Fruit fly (Drosophila melanogaster) whole organism, adult: ENCODE results near the gene plh.

ENCODE experiments used
- CG11617 ChIP-seq: fragments of 200-800 bp; sonication (Bioruptor generic); optimal IDR thresholded peaks from 2 replicates; lab custom pipeline; 2017; ENCODE audit warnings: mild to moderate bottlenecking, missing biosample characterization, missing genetic modification reagents, missing genetic modification characterization
- CG12768 ChIP-seq: fragments of 200-800 bp; sonication (Bioruptor generic); optimal IDR thresholded peaks from 2 replicates; lab custom pipeline; 2017; ENCODE audit warnings: missing biosample characterization, missing genetic modification characterization, mild to moderate bottlenecking, moderate library complexity, missing genetic modification reagents
- CG14711 ChIP-seq: fragments of 200-800 bp; sonication (Bioruptor generic); optimal IDR thresholded peaks from 2 replicates; lab custom pipeline; 2018; ENCODE audit warnings: missing biosample characterization, mild to moderate bottlenecking, missing genetic modification characterization, moderate library complexity
- CG1620 ChIP-seq: fragments of 200-800 bp; sonication (Bioruptor generic); optimal IDR thresholded peaks from 2 replicates; lab custom pipeline; 2016; ENCODE audit warnings: missing biosample characterization, missing genetic modification characterization
- CG33017 ChIP-seq: fragments of 200-800 bp; sonication (Bioruptor generic); optimal IDR thresholded peaks from 2 replicates; lab custom pipeline; 2018; ENCODE audit warnings: missing biosample characterization, mild to moderate bottlenecking, missing genetic modification characterization, moderate library complexity
- CG5204 ChIP-seq: fragments of 200-800 bp; sonication (Bioruptor generic); optimal IDR thresholded peaks from 2 replicates; lab custom pipeline; 2016; ENCODE audit warnings: missing biosample characterization, missing genetic modification characterization
- CG7045 ChIP-seq: fragments of 200-800 bp; sonication (Bioruptor generic); optimal IDR thresholded peaks from 2 replicates; lab custom pipeline; 2017; ENCODE audit warnings: missing biosample characterization, mild to moderate bottlenecking, missing genetic modification characterization
- CG7101 ChIP-seq: fragments of 200-800 bp; sonication (Bioruptor generic); optimal IDR thresholded peaks from 2 replicates; lab custom pipeline; 2018; ENCODE audit warnings: missing biosample characterization, mild to moderate bottlenecking, missing genetic modification characterization, moderate library complexity
- Clk ChIP-seq: fragments of 200-800 bp; sonication (Bioruptor generic); optimal IDR thresholded peaks from 2 replicates; lab custom pipeline; 2017; ENCODE audit warnings: missing biosample characterization, missing genetic modification characterization
- Crg-1 ChIP-seq: fragments of 200-800 bp; sonication (Bioruptor generic); optimal IDR thresholded peaks from 2 replicates; lab custom pipeline; 2016; ENCODE audit warnings: missing biosample characterization, missing genetic modification characterization
- Hr96 ChIP-seq: fragments of 200-800 bp; sonication (Bioruptor generic); optimal IDR thresholded peaks from 2 replicates; lab custom pipeline; 2016; ENCODE audit warnings: missing biosample characterization, missing genetic modification characterization
- Mnt ChIP-seq: fragments of 200-800 bp; sonication (Bioruptor generic); optimal IDR thresholded peaks from 2 replicates; lab custom pipeline; 2016; ENCODE audit warnings: missing biosample characterization, mild to moderate bottlenecking, missing genetic modification characterization
- bab1 ChIP-seq: fragments of 200-800 bp; sonication (Bioruptor generic); optimal IDR thresholded peaks from 3 replicates; lab custom pipeline; 2019; ENCODE audit warnings: missing biosample characterization, mild to moderate bottlenecking, missing genetic modification characterization, moderate library complexity
- cic ChIP-seq: fragments of 200-800 bp; sonication (Bioruptor generic); optimal IDR thresholded peaks from 2 replicates; lab custom pipeline; 2017; ENCODE audit warnings: missing biosample characterization, mild to moderate bottlenecking, missing genetic modification characterization, moderate library complexity
- cnc ChIP-seq, 2 experiments: fragments of >200 bp; optimal IDR thresholded peaks; 2 replicates each; lab custom pipeline; 2017
- kay ChIP-seq: fragments of 200-800 bp; sonication (Bioruptor generic); peaks from one replicate; lab custom pipeline; 2016; ENCODE audit warnings: missing biosample characterization, missing genetic modification characterization, borderline replicate concordance
- ovo ChIP-seq: fragments of 200-800 bp; sonication (Bioruptor generic); optimal IDR thresholded peaks from 2 replicates; lab custom pipeline; 2016; ENCODE audit warnings: missing biosample characterization, missing genetic modification characterization
- pad ChIP-seq: fragments of 200-800 bp; sonication (Bioruptor generic); optimal IDR thresholded peaks from 3 replicates; lab custom pipeline; 2017; ENCODE audit warnings: missing biosample characterization, missing genetic modification characterization, mild to moderate bottlenecking, moderate library complexity, missing genetic modification reagents
- tj ChIP-seq: fragments of 200-800 bp; sonication (Bioruptor generic); optimal IDR thresholded peaks from 3 replicates; lab custom pipeline; 2017; ENCODE audit warnings: missing biosample characterization, mild to moderate bottlenecking, missing genetic modification characterization, moderate library complexity
- toe ChIP-seq: fragments of 200-800 bp; sonication (Bioruptor generic); optimal IDR thresholded peaks from 2 replicates; lab custom pipeline; 2016; ENCODE audit warnings: missing biosample characterization, missing genetic modification characterization

plh gene

dm6 chr3R:5040321-5040720, 29.5 kb upstream of the plh start:
- TF ChIP-seq ovo: no peak
- TF ChIP-seq Crg-1 (GFP tag; lab: Kevin White, UChicago): no peak
- no peak for TF ChIP-seq CG1620
- no peak for TF ChIP-seq CG5204 (GFP tag; lab: Kevin White, UChicago)
- no peak for TF ChIP-seq Clk (GFP tag; lab: Kevin White, UChicago)
- TF ChIP-seq CG14711 (tag; lab: Kevin White, UChicago): no peak
- TF ChIP-seq CG12768 (GFP tag; lab: Kevin White, UChicago): no peak
- no peak for TF ChIP-seq tj (GFP tag; lab: Kevin White, UChicago)

dm6 chr3R:5038652-5039458, 28.0 kb upstream of the plh start:
- TF ChIP-seq Crg-1 (GFP tag; lab: Kevin White, UChicago) (no peak), Clk (GFP tag; lab: Kevin White, UChicago) (no peak), bab1 (no peak), cic (GFP tag; lab: Kevin White, UChicago) (no peak), tj (GFP tag; lab: Kevin White, UChicago) (no peak), cnc (optimal IDR thresholded peaks at IDR 0.05; lab: Kevin White, UChicago) (no peak), CG1620 (no peak), Hr96 (GFP tag; lab: Kevin White, UChicago) (no peak), ovo (no peak), Mnt (GFP tag; lab: Kevin White, UChicago) (no peak), CG7045 (no peak), CG12768 (GFP tag; lab: Kevin White, UChicago) (no peak)

dm6 chr3R:5037532-5037931, 26.7 kb upstream of the plh start:
- TF ChIP-seq pad (GFP tag; lab: Kevin White, UChicago) (no peak), cic (GFP tag; lab: Kevin White, UChicago) (no peak), cnc (optimal IDR thresholded peaks at IDR 0.05; lab: Kevin White, UChicago) (no peak), kay (GFP tag; lab: Kevin White, UChicago) (no peak), ovo (no peak), CG7045 (no peak), CG7101 (tag; lab: Kevin White, UChicago) (no peak), CG33017 (tag; lab: Kevin White, UChicago) (no peak), Clk (GFP tag; lab: Kevin White, UChicago) (no peak), CG14711 (tag; lab: Kevin White, UChicago) (no peak), CG1620 (no peak), Hr96 (GFP tag; lab: Kevin White, UChicago) (no peak), CG5204 (GFP tag; lab: Kevin White, UChicago) (no peak), bab1 (no peak), tj (GFP tag; lab: Kevin White, UChicago) (no peak)

- TF ChIP-seq Mnt (GFP tag; lab: Kevin White, UChicago) (no peak), CG7045 (peak; percentile 30), cic (GFP tag; lab: Kevin White, UChicago) (peak; percentile 6), CG11617 (peak; percentile 21), pad (GFP tag; lab: Kevin White, UChicago) (peak; percentile 59), CG7101 (tag; lab: Kevin White, UChicago) (peak; percentile 8), cnc (optimal IDR thresholded peaks at IDR 0.05; lab: Kevin White, UChicago) (no peak), ovo (peak; percentile 39), CG1620 (no peak), tj (GFP tag; lab: Kevin White, UChicago) (no peak), Crg-1 (GFP tag; lab: Kevin White, UChicago) (no peak)
Measured at dm6 chr3R:5035417-5035941, 24.6 kb upstream of the plh start.

- TF ChIP-seq Mnt (GFP tag; lab: Kevin White, UChicago) (no peak), ovo (no peak), CG14711 (tag; lab: Kevin White, UChicago) (no peak), CG33017 (tag; lab: Kevin White, UChicago) (no peak)
Measured at dm6 chr3R:5033108-5033722, 22.4 kb upstream of the plh start.

dm6 chr3R:5032359-5032758, 21.5 kb upstream of the plh start:
- TF ChIP-seq toe (GFP tag; lab: Kevin White, UChicago) (no peak), tj (GFP tag; lab: Kevin White, UChicago) (no peak), CG12768 (GFP tag; lab: Kevin White, UChicago) (no peak)

dm6 chr3R:5031881-5032280, 21.1 kb upstream of the plh start:
- TF ChIP-seq ovo (no peak), Hr96 (GFP tag; lab: Kevin White, UChicago) (no peak), cnc (optimal IDR thresholded peaks at IDR 0.05; lab: Kevin White, UChicago) (no peak), pad (GFP tag; lab: Kevin White, UChicago) (no peak), Clk (GFP tag; lab: Kevin White, UChicago) (no peak), cic (GFP tag; lab: Kevin White, UChicago) (no peak), Mnt (GFP tag; lab: Kevin White, UChicago) (no peak), CG7101 (tag; lab: Kevin White, UChicago) (no peak), CG33017 (tag; lab: Kevin White, UChicago) (no peak), toe (GFP tag; lab: Kevin White, UChicago) (no peak), CG12768 (GFP tag; lab: Kevin White, UChicago) (no peak), bab1 (no peak), CG5204 (GFP tag; lab: Kevin White, UChicago) (no peak)
